Worm (Caenorhabditis elegans) whole organism, L4 larva: ENCODE data around the gene K02F6.7.
A peak's percentile ranks its signal among the peaks of the same experiment; 100 is the strongest.

ENCODE experiments used
- F44E2.7 ChIP-seq: fragments of 200-800 bp; sonication (Bioruptor generic); IDR thresholded peaks from 2 replicates; pipeline ENCODE4 v2.1.2; 2022; ENCODE audit warnings: missing genetic modification characterization, missing compliant biosample characterization
- F49E8.2 ChIP-seq: sonication (generic microtip); optimal IDR thresholded peaks from 2 replicates; lab custom pipeline; 2016; ENCODE audit warnings: missing compliant biosample characterization, mild to moderate bottlenecking, missing genetic modification characterization, borderline replicate concordance
- R02D3.7 ChIP-seq: fragments of 150-350 bp; sonication (generic microtip); optimal IDR thresholded peaks from 3 replicates; lab custom pipeline; 2014; ENCODE audit warnings: missing biosample characterization, missing genetic modification characterization
- Y105C5A.15 ChIP-seq: fragments of 200-800 bp; sonication (Bioruptor generic); IDR thresholded peaks from 2 replicates; pipeline ENCODE4 v1.3.6; 2022; ENCODE audit warnings: missing genetic modification characterization, missing compliant biosample characterization
- Y48G9A.11 ChIP-seq: fragments of 200-800 bp; sonication (Bioruptor generic); IDR thresholded peaks from 2 replicates; pipeline ENCODE4 v1.3.6; 2022; ENCODE audit warnings: missing genetic modification reagents, missing genetic modification characterization, missing compliant biosample characterization
- Y5F2A.4 ChIP-seq: fragments of 200-800 bp; sonication (Bioruptor generic); optimal IDR thresholded peaks from 2 replicates; lab custom pipeline; 2018; ENCODE audit warnings: mild to moderate bottlenecking, missing genetic modification characterization, missing compliant biosample characterization
- Y75B8A.6 ChIP-seq: fragments of 200-800 bp; sonication (Bioruptor generic); IDR thresholded peaks from 2 replicates; pipeline ENCODE4 v1.3.6; 2022; ENCODE audit warnings: missing genetic modification reagents, missing genetic modification characterization, missing compliant biosample characterization
- ZK546.5 ChIP-seq, 2 experiments: sonication (generic microtip); optimal IDR thresholded peaks; 2 replicates each; lab custom pipeline; 2017; ENCODE audit warnings: missing biosample characterization in 2 of 2, missing genetic modification characterization in 2 of 2
- aly-2 ChIP-seq: sonication (generic microtip); optimal IDR thresholded peaks from 2 replicates; lab custom pipeline; 2018; ENCODE audit warnings: missing biosample characterization, missing genetic modification characterization
- arid-1 ChIP-seq: fragments of 200-800 bp; sonication (Bioruptor generic); conservative IDR thresholded peaks from 2 replicates; pipeline ENCODE4 v1.3.6; 2022; ENCODE audit warnings: missing genetic modification reagents, missing genetic modification characterization, missing compliant biosample characterization
- ceh-20 ChIP-seq: fragments of 200-800 bp; sonication (Bioruptor generic); IDR thresholded peaks from 2 replicates; pipeline ENCODE4 v1.3.6; 2022; ENCODE audit warnings: missing genetic modification reagents, missing genetic modification characterization, missing compliant biosample characterization
- ceh-82 ChIP-seq: sonication (generic microtip); optimal IDR thresholded peaks from 2 replicates; lab custom pipeline; 2017; ENCODE audit warnings: missing biosample characterization, missing genetic modification characterization
- ces-1 ChIP-seq: fragments of 150-350 bp; sonication (generic microtip); optimal IDR thresholded peaks from 4 replicates; lab custom pipeline; 2014; ENCODE audit warnings: missing biosample characterization, missing genetic modification reagents, missing genetic modification characterization
- cey-2 ChIP-seq: sonication (generic microtip); optimal IDR thresholded peaks from 3 replicates; lab custom pipeline; 2017; ENCODE audit warnings: missing genetic modification characterization, mild to moderate bottlenecking, missing compliant biosample characterization, antibody characterized with exemption, borderline replicate concordance; ENCODE audit not compliant: insufficient read depth
- daf-19 ChIP-seq: fragments of 200-800 bp; sonication (Bioruptor generic); conservative IDR thresholded peaks from 2 replicates; pipeline ENCODE4 v1.3.6; 2022; ENCODE audit warnings: missing genetic modification characterization, missing compliant biosample characterization
- dmd-8 ChIP-seq: fragments of 200-800 bp; sonication (Bioruptor generic); IDR thresholded peaks from 2 replicates; pipeline ENCODE4 v1.3.6; 2022; ENCODE audit warnings: missing genetic modification characterization, missing compliant biosample characterization
- duxl-1 ChIP-seq: sonication (generic microtip); optimal IDR thresholded peaks from 2 replicates; lab custom pipeline; 2016; ENCODE audit warnings: mild to moderate bottlenecking, missing genetic modification characterization, moderate library complexity, missing compliant biosample characterization; ENCODE audit not compliant: poor library complexity
- dve-1 ChIP-seq: sonication (generic microtip); optimal IDR thresholded peaks from 2 replicates; lab custom pipeline; 2017; ENCODE audit warnings: antibody characterized with exemption, mild to moderate bottlenecking, missing genetic modification characterization, missing compliant biosample characterization; ENCODE audit not compliant: insufficient read depth
- fkh-10 ChIP-seq: fragments of 150-350 bp; optimal IDR thresholded peaks from 2 replicates; lab custom pipeline; 2014; ENCODE audit warnings: missing biosample characterization, missing genetic modification reagents, missing genetic modification characterization
- fos-1 ChIP-seq: fragments of 150-350 bp; optimal IDR thresholded peaks from 2 replicates; lab custom pipeline; 2014; ENCODE audit warnings: missing biosample characterization, missing genetic modification characterization
- lim-7 ChIP-seq: fragments of 200-800 bp; sonication (Bioruptor generic); IDR thresholded peaks from 2 replicates; pipeline ENCODE4 v1.3.6; 2022; ENCODE audit warnings: missing genetic modification characterization, missing compliant biosample characterization
- lin-1 ChIP-seq: fragments of 200-800 bp; sonication (Bioruptor generic); IDR thresholded peaks from 2 replicates; pipeline ENCODE4 v1.3.6; 2022; ENCODE audit warnings: missing genetic modification reagents, missing genetic modification characterization, missing compliant biosample characterization
- lin-15B ChIP-seq: fragments of 150-350 bp; sonication (generic microtip); optimal IDR thresholded peaks from 3 replicates; lab custom pipeline; 2014; ENCODE audit warnings: missing biosample characterization, missing genetic modification characterization
- lin-38 ChIP-seq: fragments of 200-800 bp; sonication (Bioruptor generic); IDR thresholded peaks from 2 replicates; pipeline ENCODE4 v1.3.6; 2022; ENCODE audit warnings: missing genetic modification reagents, missing genetic modification characterization, missing compliant biosample characterization
- lir-3 ChIP-seq: sonication (generic microtip); optimal IDR thresholded peaks from 2 replicates; lab custom pipeline; 2016; ENCODE audit warnings: mild to moderate bottlenecking, missing genetic modification characterization, missing compliant biosample characterization
- lsy-2 ChIP-seq, 2 experiments: fragments of 150-350 bp in 1 of 2; sonication (generic microtip) in 1 of 2; optimal IDR thresholded peaks; 2 replicates each; lab custom pipeline; 2014 to 2017; ENCODE audit warnings: missing biosample characterization in 2 of 2, missing genetic modification characterization in 2 of 2
- madf-9 ChIP-seq: fragments of 200-800 bp; sonication (Bioruptor generic); conservative IDR thresholded peaks from 2 replicates; pipeline ENCODE4 v1.3.6; 2022; ENCODE audit warnings: missing genetic modification reagents, missing genetic modification characterization, missing compliant biosample characterization
- mes-2 ChIP-seq: sonication (generic microtip); optimal IDR thresholded peaks from 2 replicates; lab custom pipeline; 2016; ENCODE audit warnings: missing genotype, mild to moderate bottlenecking, missing genetic modification characterization, missing compliant biosample characterization; ENCODE audit not compliant: poor library complexity, severe bottlenecking
- mxl-3 ChIP-seq: fragments of 200-800 bp; sonication (Bioruptor generic); optimal IDR thresholded peaks from 2 replicates; lab custom pipeline; 2018; ENCODE audit warnings: mild to moderate bottlenecking, missing genetic modification characterization, missing compliant biosample characterization
- nhr-10 ChIP-seq: fragments of 150-350 bp; optimal IDR thresholded peaks from 2 replicates; lab custom pipeline; 2014; ENCODE audit warnings: missing biosample characterization, missing genetic modification characterization
- nhr-237 ChIP-seq: sonication (generic microtip); optimal IDR thresholded peaks from 2 replicates; lab custom pipeline; 2017; ENCODE audit warnings: missing biosample characterization, missing genetic modification characterization
- nhr-42 ChIP-seq: fragments of 200-800 bp; sonication (Bioruptor generic); IDR thresholded peaks from 2 replicates; pipeline ENCODE4 v1.3.6; 2022; ENCODE audit warnings: missing genetic modification characterization, missing compliant biosample characterization
- nhr-48 ChIP-seq: sonication (generic microtip); optimal IDR thresholded peaks from 2 replicates; lab custom pipeline; 2016; ENCODE audit warnings: mild to moderate bottlenecking, missing genetic modification characterization, missing compliant biosample characterization
- rbr-2 ChIP-seq: sonication (generic microtip); optimal IDR thresholded peaks from 2 replicates; lab custom pipeline; 2016; ENCODE audit warnings: missing genotype, missing genetic modification characterization, missing compliant biosample characterization
- sdz-12 ChIP-seq: fragments of 200-800 bp; sonication (Bioruptor generic); optimal IDR thresholded peaks from 2 replicates; lab custom pipeline; 2018; ENCODE audit warnings: mild to moderate bottlenecking, missing genetic modification characterization, missing compliant biosample characterization
- skn-1 ChIP-seq: fragments of 150-350 bp; optimal IDR thresholded peaks from 2 replicates; lab custom pipeline; 2014; ENCODE audit warnings: missing biosample characterization, missing genetic modification characterization
- snpc-1.2 ChIP-seq: fragments of 200-800 bp; sonication (Bioruptor generic); IDR thresholded peaks from 2 replicates; pipeline ENCODE4 v1.3.6; 2022; ENCODE audit warnings: missing genetic modification reagents, missing genetic modification characterization, missing compliant biosample characterization
- snpc-4 ChIP-seq: fragments of 150-350 bp; optimal IDR thresholded peaks from 2 replicates; lab custom pipeline; 2014; ENCODE audit warnings: missing biosample characterization, missing genetic modification characterization
- vab-7 ChIP-seq: fragments of 200-800 bp; sonication (Bioruptor generic); IDR thresholded peaks from 2 replicates; pipeline ENCODE4 v1.3.6; 2022; ENCODE audit warnings: missing genetic modification reagents, missing genetic modification characterization, missing compliant biosample characterization
- zag-1 ChIP-seq: fragments of 150-350 bp; optimal IDR thresholded peaks from 2 replicates; lab custom pipeline; 2014; ENCODE audit warnings: missing biosample characterization, missing genetic modification characterization
- zfp-2 ChIP-seq: sonication (generic microtip); optimal IDR thresholded peaks from 2 replicates; lab custom pipeline; 2016; ENCODE audit warnings: mild to moderate bottlenecking, missing genetic modification characterization, missing compliant biosample characterization
- zip-11 ChIP-seq: fragments of 200-800 bp; sonication (Bioruptor generic); IDR thresholded peaks from 2 replicates; pipeline ENCODE4 v1.3.6; 2022; ENCODE audit warnings: missing genetic modification characterization, missing compliant biosample characterization
- zip-2 ChIP-seq: fragments of 150-350 bp; optimal IDR thresholded peaks from 2 replicates; lab custom pipeline; 2014; ENCODE audit warnings: missing biosample characterization, missing genetic modification characterization
- ztf-7 ChIP-seq: fragments of 150-350 bp; optimal IDR thresholded peaks from 2 replicates; lab custom pipeline; 2014; ENCODE audit warnings: missing biosample characterization, missing genetic modification characterization

Gene K02F6.7

DNA sequence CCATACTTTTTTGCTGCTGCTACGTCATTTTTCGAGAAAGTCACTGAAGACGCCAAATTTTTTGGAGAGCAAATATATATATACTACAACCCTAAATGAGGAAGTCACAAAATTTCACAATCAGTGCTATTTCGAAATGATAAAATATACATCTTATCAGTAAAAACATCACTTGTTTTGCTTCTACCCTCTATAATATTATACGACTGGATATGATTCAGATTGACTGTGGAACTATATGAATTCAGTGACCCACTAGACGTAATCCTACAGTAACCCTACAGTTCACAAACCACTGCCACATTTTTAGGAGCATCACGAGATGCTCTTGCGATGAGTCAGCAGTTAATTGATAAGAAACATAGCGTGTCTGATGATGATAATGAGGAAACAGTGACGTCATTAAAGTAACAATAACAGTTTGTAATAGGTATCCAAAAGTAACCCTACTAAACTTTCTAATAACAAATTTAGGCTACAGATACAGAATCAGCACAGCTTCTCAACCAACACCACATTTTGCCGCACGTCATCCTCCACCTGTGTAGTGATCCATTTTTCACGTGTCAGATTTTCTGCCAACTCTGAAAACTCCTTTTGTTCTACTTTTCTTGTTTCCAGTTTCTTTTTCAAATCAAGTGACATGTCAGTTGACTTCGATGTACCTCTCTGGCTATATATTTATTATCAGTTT is 49.4 kb upstream of the K02F6.7 start, which contains the start of the genes F33H12.7 and sri-39 (continued):
- TF ChIP-seq Y75B8A.6 (no peak), sdz-12 (GFP tag; lab: Kevin White, UChicago) (no peak), lin-15B (no peak), lsy-2 (tag; optimal IDR thresholded peaks at IDR 0.05; lab: Kevin White, UChicago) (peak in 1 of 2 experiments; percentile 75), ztf-7 (tag; lab: Kevin White, UChicago) (no peak), daf-19 (GFP tag; lab: Robert Waterston, UW) (no peak), fkh-10 (GFP tag; lab: Kevin White, UChicago) (no peak), dmd-8 (GFP tag; lab: Robert Waterston, UW) (no peak), cey-2 (tag; lab: Kevin White, UChicago) (no peak), R02D3.7 (tag; lab: Kevin White, UChicago) (no peak), rbr-2 (no peak), mxl-3 (peak; percentile 42), nhr-42 (GFP tag; lab: Robert Waterston, UW) (0 out of 2 replicates have a peak, but pooled peaks have one; percentile 10), mes-2 (tag; lab: Kevin White, UChicago) (no peak), madf-9 (no peak), zfp-2 (tag; lab: Kevin White, UChicago) (no peak), lin-38 (GFP tag; lab: Robert Waterston, UW) (no peak), ces-1 (no peak), zip-11 (GFP tag; lab: Robert Waterston, UW) (no peak), F49E8.2 (tag; lab: Kevin White, UChicago) (no peak), nhr-48 (tag; lab: Kevin White, UChicago) (no peak), snpc-4 (no peak), ZK546.5 (tag; optimal IDR thresholded peaks at IDR 0.05; lab: Kevin White, UChicago) (no peak), lir-3 (tag; lab: Kevin White, UChicago) (no peak), skn-1 (tag; lab: Kevin White, UChicago) (no peak), nhr-237 (no peak), snpc-1.2 (GFP tag; lab: Robert Waterston, UW) (no peak), nhr-10 (tag; lab: Kevin White, UChicago) (no peak), Y5F2A.4 (GFP tag; lab: Kevin White, UChicago) (no peak), lin-1 (GFP tag; lab: Robert Waterston, UW) (0 out of 2 replicates have a peak, but pooled peaks have one; percentile 9), zag-1 (no peak), aly-2 (tag; lab: Kevin White, UChicago) (no peak), duxl-1 (tag; lab: Kevin White, UChicago) (no peak), ceh-20 (GFP tag; lab: Robert Waterston, UW) (no peak), vab-7 (no peak), Y48G9A.11 (GFP tag; lab: Robert Waterston, UW) (no peak), lim-7 (no peak), F44E2.7 (GFP tag; lab: Robert Waterston, UW) (no peak), arid-1 (GFP tag; lab: Robert Waterston, UW) (no peak), Y105C5A.15 (GFP tag; lab: Robert Waterston, UW) (no peak), ceh-82 (tag; lab: Kevin White, UChicago) (no peak), fos-1 (tag; lab: Kevin White, UChicago) (no peak), zip-2 (tag; lab: Kevin White, UChicago) (no peak), dve-1 (no peak)
